Worm (Caenorhabditis elegans) whole organism, L4 larva: ENCODE data around the gene T04C10.3.

Experiments
- D1046.2 ChIP-seq: fragments of 200-800 bp; sonication (Bioruptor generic); IDR thresholded peaks from 2 replicates; pipeline ENCODE4 v1.3.6; 2022; ENCODE audit warnings: missing genetic modification characterization, missing compliant biosample characterization
- F10B5.3 ChIP-seq: sonication (generic microtip); optimal IDR thresholded peaks from 2 replicates; lab custom pipeline; 2016; ENCODE audit warnings: mild to moderate bottlenecking, missing genetic modification characterization, missing compliant biosample characterization
- F26F4.8 ChIP-seq: fragments of 200-800 bp; sonication (Bioruptor generic); conservative IDR thresholded peaks from 2 replicates; pipeline ENCODE4 v1.3.6; 2022; ENCODE audit warnings: missing genetic modification characterization, missing compliant biosample characterization
- F37D6.2 ChIP-seq: sonication (generic microtip); optimal IDR thresholded peaks from 2 replicates; lab custom pipeline; 2016; ENCODE audit warnings: mild to moderate bottlenecking, missing genetic modification characterization, missing compliant biosample characterization
- R02D3.7 ChIP-seq: fragments of 150-350 bp; sonication (generic microtip); optimal IDR thresholded peaks from 3 replicates; lab custom pipeline; 2014; ENCODE audit warnings: missing biosample characterization, missing genetic modification characterization
- T20F7.1 ChIP-seq: fragments of 200-800 bp; sonication (Bioruptor generic); optimal IDR thresholded peaks from 2 replicates; lab custom pipeline; 2018; ENCODE audit warnings: mild to moderate bottlenecking, missing genetic modification characterization, missing compliant biosample characterization
- T26A8.4 ChIP-seq: fragments of 200-800 bp; sonication (Bioruptor generic); IDR thresholded peaks from 2 replicates; pipeline ENCODE4 v1.3.6; 2022; ENCODE audit warnings: missing genetic modification characterization, missing compliant biosample characterization
- Y105C5A.15 ChIP-seq: fragments of 200-800 bp; sonication (Bioruptor generic); IDR thresholded peaks from 2 replicates; pipeline ENCODE4 v1.3.6; 2022; ENCODE audit warnings: missing genetic modification characterization, missing compliant biosample characterization
- Y48G9A.11 ChIP-seq: fragments of 200-800 bp; sonication (Bioruptor generic); IDR thresholded peaks from 2 replicates; pipeline ENCODE4 v1.3.6; 2022; ENCODE audit warnings: missing genetic modification reagents, missing genetic modification characterization, missing compliant biosample characterization
- Y75B8A.6 ChIP-seq: fragments of 200-800 bp; sonication (Bioruptor generic); IDR thresholded peaks from 2 replicates; pipeline ENCODE4 v1.3.6; 2022; ENCODE audit warnings: missing genetic modification reagents, missing genetic modification characterization, missing compliant biosample characterization
- ZK337.2 ChIP-seq: fragments of 200-800 bp; sonication (Bioruptor generic); IDR thresholded peaks from 2 replicates; pipeline ENCODE4 v1.3.6; 2022; ENCODE audit warnings: missing genetic modification reagents, missing genetic modification characterization, missing compliant biosample characterization
- aha-1 ChIP-seq: fragments of 150-350 bp; peaks from one replicate; lab custom pipeline; 2014; ENCODE audit warnings: missing biosample characterization, missing genetic modification characterization
- ama-1 ChIP-seq: fragments of 150-350 bp; optimal IDR thresholded peaks from 2 replicates; lab custom pipeline; 2014; ENCODE audit warnings: inconsistent platforms, mixed read lengths
- arid-1 ChIP-seq: fragments of 200-800 bp; sonication (Bioruptor generic); conservative IDR thresholded peaks from 2 replicates; pipeline ENCODE4 v1.3.6; 2022; ENCODE audit warnings: missing genetic modification reagents, missing genetic modification characterization, missing compliant biosample characterization
- attf-4 ChIP-seq: sonication (generic microtip); optimal IDR thresholded peaks from 3 replicates; lab custom pipeline; 2017; ENCODE audit warnings: missing biosample characterization, missing genetic modification characterization
- ceh-82 ChIP-seq: sonication (generic microtip); optimal IDR thresholded peaks from 2 replicates; lab custom pipeline; 2017; ENCODE audit warnings: missing biosample characterization, missing genetic modification characterization
- ces-1 ChIP-seq: fragments of 150-350 bp; sonication (generic microtip); optimal IDR thresholded peaks from 4 replicates; lab custom pipeline; 2014; ENCODE audit warnings: missing biosample characterization, missing genetic modification reagents, missing genetic modification characterization
- cey-2 ChIP-seq: sonication (generic microtip); optimal IDR thresholded peaks from 3 replicates; lab custom pipeline; 2017; ENCODE audit warnings: missing genetic modification characterization, mild to moderate bottlenecking, missing compliant biosample characterization, antibody characterized with exemption, borderline replicate concordance; ENCODE audit not compliant: insufficient read depth
- fos-1 ChIP-seq: fragments of 150-350 bp; optimal IDR thresholded peaks from 2 replicates; lab custom pipeline; 2014; ENCODE audit warnings: missing biosample characterization, missing genetic modification characterization
- hif-1 ChIP-seq, 2 experiments: sonication (generic microtip); optimal IDR thresholded peaks; 2 replicates each; lab custom pipeline; 2016 to 2017; ENCODE audit warnings: missing compliant biosample characterization in 2 of 2, missing genetic modification characterization in 2 of 2, missing genetic modification reagents in 2 of 2, missing genotype in 2 of 2, mild to moderate bottlenecking in 1 of 2
- hmg-1.1 ChIP-seq: fragments of 200-800 bp; sonication (Bioruptor generic); IDR thresholded peaks from 2 replicates; pipeline ENCODE4 v1.3.6; 2022; ENCODE audit warnings: missing genetic modification reagents, missing genetic modification characterization, missing compliant biosample characterization
- lin-1 ChIP-seq: fragments of 200-800 bp; sonication (Bioruptor generic); IDR thresholded peaks from 2 replicates; pipeline ENCODE4 v1.3.6; 2022; ENCODE audit warnings: missing genetic modification reagents, missing genetic modification characterization, missing compliant biosample characterization
- lin-13 ChIP-seq: fragments of 150-350 bp; optimal IDR thresholded peaks from 2 replicates; lab custom pipeline; 2014; ENCODE audit warnings: missing biosample characterization, missing genetic modification reagents, missing genetic modification characterization
- lin-29 ChIP-seq: fragments of 200-800 bp; sonication (Bioruptor generic); IDR thresholded peaks from 2 replicates; pipeline ENCODE4 v1.3.6; 2022; ENCODE audit warnings: missing genetic modification reagents, missing genetic modification characterization, missing compliant biosample characterization
- lin-38 ChIP-seq: fragments of 200-800 bp; sonication (Bioruptor generic); IDR thresholded peaks from 2 replicates; pipeline ENCODE4 v1.3.6; 2022; ENCODE audit warnings: missing genetic modification reagents, missing genetic modification characterization, missing compliant biosample characterization
- madf-5 ChIP-seq, 2 experiments: fragments of 200-800 bp; sonication (Bioruptor generic); IDR thresholded peaks; 2 replicates each; pipeline ENCODE4 v1.3.6; 2022; ENCODE audit warnings: missing compliant biosample characterization in 2 of 2, missing genetic modification characterization in 2 of 2
- mxl-3 ChIP-seq: fragments of 200-800 bp; sonication (Bioruptor generic); optimal IDR thresholded peaks from 2 replicates; lab custom pipeline; 2018; ENCODE audit warnings: mild to moderate bottlenecking, missing genetic modification characterization, missing compliant biosample characterization
- nhr-10 ChIP-seq: fragments of 150-350 bp; optimal IDR thresholded peaks from 2 replicates; lab custom pipeline; 2014; ENCODE audit warnings: missing biosample characterization, missing genetic modification characterization
- nhr-102 ChIP-seq: sonication (generic microtip); optimal IDR thresholded peaks from 2 replicates; lab custom pipeline; 2016; ENCODE audit warnings: mild to moderate bottlenecking, missing genetic modification characterization, moderate library complexity, missing compliant biosample characterization
- nhr-11 ChIP-seq: fragments of 150-350 bp; optimal IDR thresholded peaks from 2 replicates; lab custom pipeline; 2014; ENCODE audit warnings: missing biosample characterization, missing genetic modification characterization
- nhr-42 ChIP-seq: fragments of 200-800 bp; sonication (Bioruptor generic); IDR thresholded peaks from 2 replicates; pipeline ENCODE4 v1.3.6; 2022; ENCODE audit warnings: missing genetic modification characterization, missing compliant biosample characterization
- nhr-6 ChIP-seq: fragments of 150-350 bp; optimal IDR thresholded peaks from 2 replicates; lab custom pipeline; 2014; ENCODE audit warnings: missing biosample characterization, missing genetic modification characterization
- nhr-76 ChIP-seq: fragments of 150-350 bp; optimal IDR thresholded peaks from 2 replicates; lab custom pipeline; 2014; ENCODE audit warnings: missing biosample characterization, missing genetic modification characterization
- pqm-1 ChIP-seq: sonication (generic microtip); optimal IDR thresholded peaks from 2 replicates; lab custom pipeline; 2017; ENCODE audit warnings: missing biosample characterization, missing genetic modification characterization
- saeg-2 ChIP-seq: fragments of 200-800 bp; sonication (Bioruptor generic); IDR thresholded peaks from 2 replicates; pipeline ENCODE4 v1.3.6; 2022; ENCODE audit warnings: missing genetic modification reagents, missing genetic modification characterization, missing compliant biosample characterization
- sdz-12 ChIP-seq: fragments of 200-800 bp; sonication (Bioruptor generic); optimal IDR thresholded peaks from 2 replicates; lab custom pipeline; 2018; ENCODE audit warnings: mild to moderate bottlenecking, missing genetic modification characterization, missing compliant biosample characterization
- snpc-4 ChIP-seq: fragments of 150-350 bp; optimal IDR thresholded peaks from 2 replicates; lab custom pipeline; 2014; ENCODE audit warnings: missing biosample characterization, missing genetic modification characterization
- spr-3 ChIP-seq: fragments of 200-800 bp; sonication (Bioruptor generic); optimal IDR thresholded peaks from 2 replicates; lab custom pipeline; 2018; ENCODE audit warnings: mild to moderate bottlenecking, missing genetic modification characterization, missing compliant biosample characterization
- tra-1 ChIP-seq: fragments of 200-800 bp; sonication (Bioruptor generic); IDR thresholded peaks from 2 replicates; pipeline ENCODE4 v1.3.6; 2022; ENCODE audit warnings: missing genetic modification reagents, missing genetic modification characterization, missing compliant biosample characterization
- unc-39 ChIP-seq: sonication (generic microtip); optimal IDR thresholded peaks from 2 replicates; lab custom pipeline; 2017; ENCODE audit warnings: missing biosample characterization, missing genetic modification characterization
- unc-62 ChIP-seq, 3 experiments: fragments of 150-350 bp in 1 of 3; sonication (generic microtip); optimal IDR thresholded peaks in 2 of 3; peaks in 1 of 3; 1 replicate in 1 of 3; 2 replicates in 2 of 3; lab custom pipeline; 2014 to 2017; ENCODE audit warnings: missing biosample characterization in 3 of 3, missing genetic modification characterization in 3 of 3, missing genetic modification reagents in 3 of 3, missing genotype in 1 of 3
- zag-1 ChIP-seq: fragments of 150-350 bp; optimal IDR thresholded peaks from 2 replicates; lab custom pipeline; 2014; ENCODE audit warnings: missing biosample characterization, missing genetic modification characterization
- zfp-2 ChIP-seq: sonication (generic microtip); optimal IDR thresholded peaks from 2 replicates; lab custom pipeline; 2016; ENCODE audit warnings: mild to moderate bottlenecking, missing genetic modification characterization, missing compliant biosample characterization
- zfp-3 ChIP-seq: fragments of 200-800 bp; sonication (Bioruptor generic); conservative IDR thresholded peaks from 2 replicates; pipeline ENCODE4 v1.3.6; 2022; ENCODE audit warnings: missing genetic modification reagents, missing genetic modification characterization, missing compliant biosample characterization
- zip-2 ChIP-seq: fragments of 150-350 bp; optimal IDR thresholded peaks from 2 replicates; lab custom pipeline; 2014; ENCODE audit warnings: missing biosample characterization, missing genetic modification characterization

The T04C10.3 gene

DNA sequence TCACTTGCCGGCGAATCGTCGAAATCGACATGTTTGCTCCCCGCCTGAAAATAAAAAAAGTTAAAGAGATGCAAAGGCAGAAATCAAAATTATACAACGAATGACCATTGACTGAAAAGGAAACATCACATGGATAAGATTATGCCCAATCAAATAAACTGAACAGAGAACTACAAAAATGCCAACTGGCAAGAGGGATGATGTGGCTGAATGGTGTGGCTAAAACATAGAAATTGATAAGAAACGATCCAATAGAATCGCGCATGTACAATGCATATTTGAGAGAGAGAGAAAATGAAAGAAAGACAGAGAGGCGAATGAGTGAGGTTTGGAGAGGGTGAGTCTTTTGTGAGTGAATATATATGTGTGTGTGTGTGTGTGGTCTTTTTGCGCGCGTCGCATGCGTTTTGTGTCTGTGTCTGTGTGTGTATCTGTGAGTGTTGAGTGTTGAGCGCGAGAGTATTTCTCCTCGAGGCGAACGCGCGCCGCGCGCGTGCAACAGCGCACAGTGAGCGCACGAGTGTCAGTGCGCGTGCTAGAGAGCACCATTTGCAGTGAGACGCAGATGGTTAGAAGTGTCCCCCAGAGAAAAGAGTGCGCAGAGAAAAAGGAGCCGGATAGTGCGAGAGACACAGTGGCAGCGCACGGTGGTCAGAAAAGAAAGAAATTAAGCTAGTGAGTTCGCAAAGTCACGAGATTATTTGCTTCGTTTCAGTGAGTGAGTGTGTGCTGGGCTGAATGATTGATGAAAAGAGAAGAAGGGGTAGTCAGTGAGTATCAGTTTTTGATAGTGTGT, 6.5 kb downstream of the T04C10.3 start, which contains the start of gene epn-1 (continued):
- TF ChIP-seq Y75B8A.6, result 0 out of 2 replicates have a peak, but pooled peaks have one; percentile 3
- TF ChIP-seq cey-2 (tag; lab: Kevin White, UChicago), result no peak
- peak in 1 of 2 experiments; percentile 50; a peak in 1 of 4 replicates for TF ChIP-seq madf-5 (GFP tag; IDR thresholded peaks at IDR 0.05; lab: Robert Waterston, UW)
- TF ChIP-seq Y48G9A.11 (GFP tag; lab: Robert Waterston, UW), result no peak
- TF ChIP-seq hmg-1.1 (GFP tag; lab: Robert Waterston, UW), result peak; percentile 99
- TF ChIP-seq attf-4, result no peak
- peak; percentile 50 for TF ChIP-seq zip-2 (tag; lab: Kevin White, UChicago)
- peak; percentile 72 for TF ChIP-seq zag-1 (tag; lab: Kevin White, UChicago)
- TF ChIP-seq fos-1 (tag; lab: Kevin White, UChicago), result no peak
- TF ChIP-seq lin-13 (GFP tag; lab: Kevin White, UChicago), result peak; percentile 89
- peak; percentile 83 for TF ChIP-seq zfp-3 (GFP tag; lab: Robert Waterston, UW)
- peak; percentile 94 for TF ChIP-seq T26A8.4
- TF ChIP-seq nhr-76, result peak; percentile 66
- no peak for TF ChIP-seq F26F4.8 (GFP tag; lab: Robert Waterston, UW)
- peak; percentile 88 for TF ChIP-seq T20F7.1 (GFP tag; lab: Kevin White, UChicago)
- TF ChIP-seq ces-1 (GFP tag; lab: Kevin White, UChicago), result no peak
- TF ChIP-seq zfp-2 (tag; lab: Kevin White, UChicago), result peak; percentile 66
- peak; percentile 96 for TF ChIP-seq nhr-10 (tag; lab: Kevin White, UChicago)
- no peak for TF ChIP-seq snpc-4 (tag; lab: Kevin White, UChicago)
- TF ChIP-seq nhr-6, result peak; percentile 94
- peak; percentile 50; the same call in 1 of the 2 replicates for TF ChIP-seq ZK337.2 (GFP tag; lab: Robert Waterston, UW)
- no peak for TF ChIP-seq ceh-82 (tag; lab: Kevin White, UChicago)
- TF ChIP-seq tra-1, result peak; percentile 99

DNA sequence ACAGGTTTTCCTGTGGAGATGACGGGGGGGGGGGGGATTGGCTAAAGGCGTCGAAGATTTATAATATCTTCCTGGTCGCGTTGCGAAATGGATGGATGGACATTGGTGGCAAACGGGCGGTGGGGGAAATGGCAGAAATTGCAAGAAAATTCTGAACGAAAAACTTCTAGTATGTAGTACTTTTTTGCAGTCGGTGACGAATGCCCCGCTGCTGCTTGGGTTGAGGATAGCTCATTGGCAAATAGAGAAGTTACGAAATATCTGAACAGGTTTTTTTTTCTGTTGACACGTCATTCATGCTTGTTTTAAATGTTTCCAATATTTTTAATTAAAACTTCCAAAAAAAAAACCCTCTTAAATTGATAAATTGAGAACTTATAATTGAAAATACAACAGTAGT, 7.3 kb downstream of the T04C10.3 start:
- TF ChIP-seq zfp-3 (GFP tag; lab: Robert Waterston, UW), result 0 out of 2 replicates have a peak, but pooled peaks have one; percentile 16
- TF ChIP-seq lin-38, result no peak
- peak; percentile 61 for TF ChIP-seq aha-1 (tag; lab: Kevin White, UChicago)
- TF ChIP-seq unc-62 (GFP tag; optimal IDR thresholded peaks at IDR 0.05 in 1 of 2; lab: Kevin White, UChicago), result peak in 1 of 2 experiments; percentile 39
- no peak for TF ChIP-seq unc-62 (tag; optimal IDR thresholded peaks at IDR 0.05; lab: Kevin White, UChicago)
- peak; percentile 27; the same call in 1 of the 2 replicates for TF ChIP-seq lin-29
- TF ChIP-seq D1046.2, result no peak
- TF ChIP-seq F10B5.3 (tag; lab: Kevin White, UChicago), result no peak
- TF ChIP-seq arid-1 (GFP tag; lab: Robert Waterston, UW), result 0 out of 2 replicates have a peak, but pooled peaks have one; percentile 8

- no peak for TF ChIP-seq unc-39 (tag; lab: Kevin White, UChicago)
- peak; percentile 5 for TF ChIP-seq F37D6.2 (tag; lab: Kevin White, UChicago)
- TF ChIP-seq nhr-42 (GFP tag; lab: Robert Waterston, UW), result 0 out of 2 replicates have a peak, but pooled peaks have one; percentile 56
- TF ChIP-seq unc-62 (GFP tag; optimal IDR thresholded peaks at IDR 0.05 in 1 of 2; lab: Kevin White, UChicago), result peak in 1 of 2 experiments; percentile 50
- TF ChIP-seq unc-62 (tag; optimal IDR thresholded peaks at IDR 0.05; lab: Kevin White, UChicago), result no peak
- TF ChIP-seq T26A8.4, result no peak
- no peak for TF ChIP-seq R02D3.7
- no peak for TF ChIP-seq saeg-2
- TF ChIP-seq nhr-102 (tag; lab: Kevin White, UChicago), result no peak
- no peak for TF ChIP-seq sdz-12 (GFP tag; lab: Kevin White, UChicago)
- no peak for TF ChIP-seq T20F7.1 (GFP tag; lab: Kevin White, UChicago)
- peak; percentile 80 for TF ChIP-seq hmg-1.1 (GFP tag; lab: Robert Waterston, UW)
- TF ChIP-seq lin-1, result peak; percentile 75
- peak in 1 of 2 experiments; percentile 27 for TF ChIP-seq hif-1 (tag; optimal IDR thresholded peaks at IDR 0.05; lab: Kevin White, UChicago)
- TF ChIP-seq spr-3 (GFP tag; lab: Kevin White, UChicago), result no peak
- TF ChIP-seq D1046.2, result no peak
- TF ChIP-seq lin-38, result no peak; the same call in 1 of the 2 replicates
- TF ChIP-seq ama-1 (lab: Kevin White, UChicago), result no peak
- TF ChIP-seq zip-2 (tag; lab: Kevin White, UChicago), result no peak
- TF ChIP-seq ces-1 (GFP tag; lab: Kevin White, UChicago), result no peak
- TF ChIP-seq pqm-1 (tag; lab: Kevin White, UChicago), result peak; percentile 5
- TF ChIP-seq Y105C5A.15 (GFP tag; lab: Robert Waterston, UW), result no peak
- peak; percentile 75 for TF ChIP-seq mxl-3
- no peak for TF ChIP-seq attf-4
- peak; percentile 58 for TF ChIP-seq nhr-11
Observed at ce11 chrX:14824490-14825050, 12.4 kb downstream of the T04C10.3 start, which contains the start of gene mbk-1. TSS of gene mbk-1 (minus strand) at chrX:14824540.
